Worm (Caenorhabditis elegans) whole organism, L1 larva: ENCODE data around the gene pag-3.

ENCODE experiments used
- C16A3.4 ChIP-seq: fragments of 150-350 bp; optimal IDR thresholded peaks from 2 replicates; lab custom pipeline; 2014; ENCODE audit warnings: missing biosample characterization, missing genetic modification characterization
- F16B12.6 ChIP-seq: fragments of 150-350 bp; optimal IDR thresholded peaks from 2 replicates; lab custom pipeline; 2014; ENCODE audit warnings: missing biosample characterization, missing genetic modification characterization
- Y116A8C.19 ChIP-seq: sonication (generic microtip); optimal IDR thresholded peaks from 2 replicates; lab custom pipeline; 2016; ENCODE audit warnings: missing compliant biosample characterization, missing genetic modification characterization, borderline replicate concordance
- aha-1 ChIP-seq: fragments of 150-350 bp; optimal IDR thresholded peaks from 2 replicates; lab custom pipeline; 2014; ENCODE audit warnings: missing biosample characterization, missing genetic modification characterization
- alr-1 ChIP-seq: fragments of 200-800 bp; sonication (Bioruptor generic); optimal IDR thresholded peaks from 2 replicates; lab custom pipeline; 2018; ENCODE audit warnings: borderline replicate concordance, mild to moderate bottlenecking, missing genetic modification characterization, missing compliant biosample characterization
- aly-2 ChIP-seq: fragments of 150-350 bp; optimal IDR thresholded peaks from 2 replicates; lab custom pipeline; 2014; ENCODE audit warnings: missing biosample characterization, missing genetic modification characterization
- ama-1 ChIP-seq: fragments of 150-350 bp; optimal IDR thresholded peaks from 2 replicates; lab custom pipeline; 2014
- blmp-1 ChIP-seq: fragments of 150-350 bp; optimal IDR thresholded peaks from 2 replicates; lab custom pipeline; 2014; ENCODE audit warnings: missing biosample characterization, missing genetic modification characterization
- ceh-8 ChIP-seq: fragments of 200-800 bp; sonication (Bioruptor generic); optimal IDR thresholded peaks from 2 replicates; lab custom pipeline; 2018; ENCODE audit warnings: mild to moderate bottlenecking, missing genetic modification characterization, moderate library complexity, missing compliant biosample characterization
- ceh-88 ChIP-seq: fragments of 200-800 bp; sonication (Bioruptor generic); IDR thresholded peaks from 2 replicates; pipeline ENCODE4 v1.3.6; 2022; ENCODE audit warnings: missing genetic modification characterization, missing compliant biosample characterization
- dsc-1 ChIP-seq: sonication (generic microtip); optimal IDR thresholded peaks from 2 replicates; lab custom pipeline; 2016; ENCODE audit warnings: mild to moderate bottlenecking, missing genetic modification characterization, missing compliant biosample characterization
- efl-1 ChIP-seq, 4 experiments: fragments of 150-350 bp; optimal IDR thresholded peaks in 3 of 4; peaks in 1 of 4; 1 replicate in 1 of 4; 2 replicates in 3 of 4; lab custom pipeline; 2014; ENCODE audit warnings: missing biosample characterization in 2 of 4, missing genetic modification characterization in 2 of 4, missing genetic modification reagents in 2 of 4
- egl-13 ChIP-seq: sonication (generic microtip); optimal IDR thresholded peaks from 2 replicates; lab custom pipeline; 2016; ENCODE audit warnings: missing genotype, missing genetic modification reagents, missing genetic modification characterization, missing compliant biosample characterization
- egl-27 ChIP-seq, 2 experiments: fragments of 150-350 bp in 1 of 2; sonication (generic microtip); optimal IDR thresholded peaks; 3 replicates each; lab custom pipeline; 2017 to 2018; ENCODE audit warnings: missing biosample characterization in 2 of 2, missing genetic modification characterization in 2 of 2, missing genetic modification reagents in 2 of 2
- elt-2 ChIP-seq: sonication (generic microtip); optimal IDR thresholded peaks from 2 replicates; lab custom pipeline; 2016; ENCODE audit warnings: missing genetic modification characterization, mild to moderate bottlenecking, inconsistent platforms, missing compliant biosample characterization, missing genetic modification reagents
- elt-3 ChIP-seq, 6 experiments: fragments of 150-350 bp in 1 of 6; sonication (generic microtip); optimal IDR thresholded peaks; 2 replicates each; lab custom pipeline; 2017 to 2018; ENCODE audit warnings: missing biosample characterization in 6 of 6, missing genetic modification characterization in 6 of 6, inconsistent platforms in 1 of 6
- ets-5 ChIP-seq: fragments of 200-800 bp; sonication (Bioruptor generic); IDR thresholded peaks from 2 replicates; pipeline ENCODE4 v1.3.6; 2022; ENCODE audit warnings: missing genetic modification characterization, missing compliant biosample characterization
- fkh-10 ChIP-seq: sonication (generic microtip); optimal IDR thresholded peaks from 2 replicates; lab custom pipeline; 2017; ENCODE audit warnings: missing biosample characterization, missing genetic modification reagents, missing genetic modification characterization
- fkh-4 ChIP-seq: sonication (generic microtip); optimal IDR thresholded peaks from 2 replicates; lab custom pipeline; 2016; ENCODE audit warnings: missing compliant biosample characterization, missing genetic modification characterization, borderline replicate concordance
- fkh-8 ChIP-seq: sonication (generic microtip); optimal IDR thresholded peaks from 2 replicates; lab custom pipeline; 2016; ENCODE audit warnings: mild to moderate bottlenecking, missing genetic modification characterization, missing compliant biosample characterization
- jun-1 ChIP-seq: fragments of 150-350 bp; optimal IDR thresholded peaks from 2 replicates; lab custom pipeline; 2014; ENCODE audit warnings: missing biosample characterization, missing genetic modification reagents, missing genetic modification characterization
- lin-13 ChIP-seq: fragments of 150-350 bp; optimal IDR thresholded peaks from 2 replicates; lab custom pipeline; 2014; ENCODE audit warnings: missing biosample characterization, missing genetic modification reagents, missing genetic modification characterization
- lin-15B ChIP-seq: fragments of 150-350 bp; sonication (generic microtip); optimal IDR thresholded peaks from 3 replicates; lab custom pipeline; 2014; ENCODE audit warnings: missing biosample characterization, missing genetic modification characterization
- lin-35 ChIP-seq, 2 experiments: fragments of 150-350 bp; optimal IDR thresholded peaks; 2 replicates each; lab custom pipeline; 2014; ENCODE audit warnings: missing biosample characterization in 2 of 2, missing genetic modification characterization in 2 of 2, missing genetic modification reagents in 2 of 2
- lsy-2 ChIP-seq, 2 experiments: fragments of 150-350 bp; optimal IDR thresholded peaks; 2 replicates each; lab custom pipeline; 2014; ENCODE audit warnings: missing biosample characterization in 2 of 2, missing genetic modification characterization in 2 of 2
- mdl-1 ChIP-seq, 2 experiments: fragments of 150-350 bp; optimal IDR thresholded peaks; 2 replicates each; lab custom pipeline; 2014 to 2017; ENCODE audit warnings: missing biosample characterization in 2 of 2, missing genetic modification characterization in 2 of 2, inconsistent platforms in 1 of 2
- mef-2 ChIP-seq: fragments of 150-350 bp; optimal IDR thresholded peaks from 2 replicates; lab custom pipeline; 2014; ENCODE audit warnings: missing biosample characterization, missing genetic modification characterization
- nhr-12 ChIP-seq: sonication (generic microtip); optimal IDR thresholded peaks from 2 replicates; lab custom pipeline; 2017; ENCODE audit warnings: missing biosample characterization, missing genetic modification characterization
- nhr-20 ChIP-seq: sonication (generic microtip); optimal IDR thresholded peaks from 2 replicates; lab custom pipeline; 2016; ENCODE audit warnings: mild to moderate bottlenecking, missing genetic modification characterization, missing compliant biosample characterization
- nhr-237 ChIP-seq: fragments of 150-350 bp; optimal IDR thresholded peaks from 2 replicates; lab custom pipeline; 2014; ENCODE audit warnings: missing biosample characterization, missing genetic modification characterization
- nhr-28 ChIP-seq: fragments of 150-350 bp; optimal IDR thresholded peaks from 2 replicates; lab custom pipeline; 2014; ENCODE audit warnings: missing biosample characterization, missing genetic modification characterization
- nhr-77 ChIP-seq: fragments of 150-350 bp; optimal IDR thresholded peaks from 2 replicates; lab custom pipeline; 2014; ENCODE audit warnings: missing biosample characterization, missing genetic modification characterization
- nhr-84 ChIP-seq: sonication (generic microtip); optimal IDR thresholded peaks from 2 replicates; lab custom pipeline; 2017; ENCODE audit warnings: missing biosample characterization, missing genetic modification characterization
- nhr-85 ChIP-seq: sonication (generic microtip); peaks from one replicate; lab custom pipeline; 2016; ENCODE audit warnings: missing genetic modification characterization, inconsistent platforms, missing compliant biosample characterization
- skn-1 ChIP-seq: fragments of 150-350 bp; optimal IDR thresholded peaks from 2 replicates; lab custom pipeline; 2014; ENCODE audit warnings: missing biosample characterization, missing genetic modification characterization
- snpc-4 ChIP-seq: fragments of 150-350 bp; optimal IDR thresholded peaks from 2 replicates; lab custom pipeline; 2014; ENCODE audit warnings: missing biosample characterization, missing genetic modification characterization
- snu-23 ChIP-seq: sonication (generic microtip); optimal IDR thresholded peaks from 2 replicates; lab custom pipeline; 2016; ENCODE audit warnings: missing genetic modification characterization, missing compliant biosample characterization
- sox-4 ChIP-seq: sonication (generic microtip); optimal IDR thresholded peaks from 2 replicates; lab custom pipeline; 2016; ENCODE audit warnings: missing genetic modification characterization, missing compliant biosample characterization
- sptf-1 ChIP-seq: fragments of 150-350 bp; optimal IDR thresholded peaks from 2 replicates; lab custom pipeline; 2014; ENCODE audit warnings: missing biosample characterization, missing genetic modification characterization
- tbx-2 ChIP-seq: sonication (generic microtip); optimal IDR thresholded peaks from 2 replicates; lab custom pipeline; 2016; ENCODE audit warnings: missing genetic modification characterization, missing compliant biosample characterization
- tlp-1 ChIP-seq: fragments of 150-350 bp; optimal IDR thresholded peaks from 2 replicates; lab custom pipeline; 2014; ENCODE audit warnings: missing biosample characterization, missing genetic modification characterization
- unc-62 ChIP-seq: fragments of 150-350 bp; optimal IDR thresholded peaks from 2 replicates; lab custom pipeline; 2014; ENCODE audit warnings: missing biosample characterization, missing genetic modification reagents, missing genetic modification characterization
- unc-98 ChIP-seq: fragments of 200-800 bp; sonication (Bioruptor generic); IDR thresholded peaks from 2 replicates; pipeline ENCODE4 v1.3.6; 2022; ENCODE audit warnings: missing genetic modification characterization, missing compliant biosample characterization
- xbp-1 ChIP-seq: sonication (generic microtip); optimal IDR thresholded peaks from 2 replicates; lab custom pipeline; 2016; ENCODE audit warnings: missing genetic modification characterization, missing compliant biosample characterization
- zag-1 ChIP-seq: fragments of 150-350 bp; optimal IDR thresholded peaks from 2 replicates; lab custom pipeline; 2014; ENCODE audit warnings: missing biosample characterization, missing genetic modification characterization
- zip-4 ChIP-seq: fragments of 200-800 bp; sonication (Bioruptor generic); optimal IDR thresholded peaks from 2 replicates; lab custom pipeline; 2018; ENCODE audit warnings: mild to moderate bottlenecking, missing genetic modification characterization, moderate library complexity, missing compliant biosample characterization
- ztf-11 ChIP-seq, 2 experiments: sonication (generic microtip); optimal IDR thresholded peaks; 2 replicates each; lab custom pipeline; 2016 to 2017; ENCODE audit warnings: missing genetic modification characterization in 2 of 2, missing biosample characterization in 1 of 2, missing compliant biosample characterization in 1 of 2
- ztf-4 ChIP-seq: fragments of 150-350 bp; optimal IDR thresholded peaks from 2 replicates; lab custom pipeline; 2014; ENCODE audit warnings: missing biosample characterization, missing genetic modification characterization

Gene pag-3

DNA sequence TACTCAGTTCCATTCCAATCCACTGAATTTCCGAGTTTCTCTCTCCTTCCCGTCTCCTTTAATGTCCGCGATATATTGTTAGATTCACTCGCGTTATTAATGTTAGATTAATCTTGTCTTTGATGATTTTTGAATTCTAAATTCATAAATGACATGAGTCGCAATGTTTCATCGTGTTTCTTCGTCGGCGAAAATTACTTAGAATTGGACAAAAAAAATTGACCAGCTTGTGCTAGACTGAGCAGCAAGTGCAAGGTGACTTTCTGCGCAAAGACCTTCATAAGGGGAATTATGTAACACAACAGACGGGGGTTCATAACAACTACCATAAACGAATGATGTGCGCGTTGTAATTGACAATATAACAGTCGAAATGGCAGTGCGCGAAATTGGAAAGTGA lies 4.0 kb upstream of the pag-3 start:
- TF ChIP-seq xbp-1 (tag; lab: Kevin White, UChicago) (no peak), mdl-1 (tag; optimal IDR thresholded peaks at IDR 0.05; lab: Kevin White, UChicago) (no peak), elt-3 (tag; optimal IDR thresholded peaks at IDR 0.05; lab: Kevin White, UChicago) (no peak), lin-15B (tag; lab: Kevin White, UChicago) (no peak), unc-98 (GFP tag; lab: Robert Waterston, UW) (no peak), fkh-4 (tag; lab: Kevin White, UChicago) (no peak), skn-1 (tag; lab: Kevin White, UChicago) (no peak), dsc-1 (no peak), jun-1 (no peak), egl-27 (tag; optimal IDR thresholded peaks at IDR 0.05; lab: Kevin White, UChicago) (no peak), nhr-77 (tag; lab: Kevin White, UChicago) (no peak), ztf-11 (tag; optimal IDR thresholded peaks at IDR 0.05; lab: Kevin White, UChicago) (no peak), tlp-1 (tag; lab: Kevin White, UChicago) (no peak), aly-2 (no peak), efl-1 (optimal IDR thresholded peaks at IDR 0.05; lab: Kevin White, UChicago) (no peak), efl-1 (GFP tag; optimal IDR thresholded peaks at IDR 0.05 in 1 of 2; lab: Kevin White, UChicago) (no peak), aha-1 (tag; lab: Kevin White, UChicago) (no peak), nhr-12 (no peak)

- TF ChIP-seq ceh-88 (GFP tag; lab: Robert Waterston, UW) (no peak), snpc-4 (tag; lab: Kevin White, UChicago) (no peak), ets-5 (GFP tag; lab: Robert Waterston, UW) (no peak), tbx-2 (no peak), nhr-28 (tag; lab: Kevin White, UChicago) (no peak), C16A3.4 (tag; lab: Kevin White, UChicago) (no peak), zag-1 (tag; lab: Kevin White, UChicago) (no peak), alr-1 (tag; lab: Kevin White, UChicago) (no peak), lsy-2 (tag; optimal IDR thresholded peaks at IDR 0.05; lab: Kevin White, UChicago) (no peak), zip-4 (GFP tag; lab: Kevin White, UChicago) (no peak), unc-98 (GFP tag; lab: Robert Waterston, UW) (no peak), nhr-77 (tag; lab: Kevin White, UChicago) (no peak), lin-13 (GFP tag; lab: Kevin White, UChicago) (no peak), skn-1 (tag; lab: Kevin White, UChicago) (no peak), nhr-84 (tag; lab: Kevin White, UChicago) (no peak), snu-23 (no peak)
Measured at ce11 chrX:14957176-14957575, 2.7 kb upstream of the pag-3 start.

- TF ChIP-seq fkh-10 (no peak), jun-1 (no peak)
Measured at ce11 chrX:14951797-14952196, 2.7 kb downstream of the pag-3 start.

DNA sequence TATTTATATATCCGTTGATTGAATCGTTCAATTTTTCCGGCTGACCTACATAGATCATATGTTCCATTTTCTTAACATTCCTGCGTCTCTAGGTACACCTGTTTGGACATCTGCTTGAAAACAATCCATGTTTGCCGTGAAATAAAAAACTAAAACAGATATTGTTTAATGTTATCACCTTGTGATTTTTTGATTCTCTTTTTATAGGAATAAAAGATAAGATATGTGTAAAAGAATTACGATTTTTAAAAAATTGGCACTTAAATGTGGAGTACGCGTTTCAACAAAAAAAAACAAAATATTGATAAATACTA lies 7.1 kb downstream of the pag-3 start:
- no peak for TF ChIP-seq nhr-20 (tag; lab: Kevin White, UChicago)
- TF ChIP-seq elt-3 (tag; optimal IDR thresholded peaks at IDR 0.05; lab: Kevin White, UChicago) = peak in 1 of 6 experiments; percentile 72
- peak; percentile 73 for TF ChIP-seq nhr-85 (tag; lab: Kevin White, UChicago)
- TF ChIP-seq sptf-1 = no peak
- no peak for TF ChIP-seq mef-2 (tag; lab: Kevin White, UChicago)
- TF ChIP-seq ztf-4 = no peak
- TF ChIP-seq fkh-8 (tag; lab: Kevin White, UChicago) = no peak
- TF ChIP-seq alr-1 (tag; lab: Kevin White, UChicago) = no peak
- TF ChIP-seq ets-5 (GFP tag; lab: Robert Waterston, UW) = no peak
- no peak for TF ChIP-seq nhr-12
- no peak for TF ChIP-seq ama-1 (lab: Kevin White, UChicago)
- TF ChIP-seq F16B12.6 (tag; lab: Kevin White, UChicago) = no peak
- TF ChIP-seq Y116A8C.19 (tag; lab: Kevin White, UChicago) = no peak
- TF ChIP-seq nhr-237 (tag; lab: Kevin White, UChicago) = no peak
- TF ChIP-seq egl-13 (tag; lab: Kevin White, UChicago) = no peak
- TF ChIP-seq sox-4 = no peak
- peak in 1 of 2 experiments; percentile 23 for TF ChIP-seq lin-35 (GFP tag; optimal IDR thresholded peaks at IDR 0.05; lab: Kevin White, UChicago)
- TF ChIP-seq lsy-2 (tag; optimal IDR thresholded peaks at IDR 0.05; lab: Kevin White, UChicago) = no peak
- no peak for TF ChIP-seq snpc-4 (tag; lab: Kevin White, UChicago)
- no peak for TF ChIP-seq ceh-8
- TF ChIP-seq xbp-1 (tag; lab: Kevin White, UChicago) = no peak
- TF ChIP-seq blmp-1 (tag; lab: Kevin White, UChicago) = peak; percentile 33
- no peak for TF ChIP-seq elt-2 (tag; lab: Kevin White, UChicago)
- no peak for TF ChIP-seq unc-62 (GFP tag; lab: Kevin White, UChicago)
- no peak for TF ChIP-seq lin-15B (tag; lab: Kevin White, UChicago)
